Fruit fly (Drosophila melanogaster): Measurements from ENCODE around the gene bond.

Gene bond

dm6 chr3R:22587419-22587963 is 37.0 kb downstream of the bond start, which contains the start of gene Efa6 (continued):
- 0 out of 3 replicates have a peak, but pooled peaks have one; percentile 18 for TF ChIP-seq tgo (GFP tag; IDR thresholded peaks at IDR 0.05)
- TF ChIP-seq CG17361 (GFP tag; IDR thresholded peaks at IDR 0.05): peak; percentile 64
- peak; percentile 11 for TF ChIP-seq Oli (tag; optimal IDR thresholded peaks at IDR 0.05)
- peak; percentile 55; the same call in 1 of the 2 replicates for TF ChIP-seq CG42726 (GFP tag; IDR thresholded peaks at IDR 0.05; ENCODE audit: partially characterized antibody)
- peak; percentile 59 for TF ChIP-seq CG15601 (tag; optimal IDR thresholded peaks at IDR 0.05)
- TF ChIP-seq CG13624 (GFP tag; optimal IDR thresholded peaks at IDR 0.05): peak; percentile 28
- no peak for TF ChIP-seq Hmx (GFP tag; optimal IDR thresholded peaks at IDR 0.05)
- TF ChIP-seq Xbp1 (GFP tag; optimal IDR thresholded peaks at IDR 0.05): peak; percentile 56
- TF ChIP-seq CG15011 (GFP tag; optimal IDR thresholded peaks at IDR 0.05): no peak
- peak; percentile 62 for TF ChIP-seq lilli (GFP tag; optimal IDR thresholded peaks at IDR 0.05)
- TF ChIP-seq CG3847 (GFP tag; IDR thresholded peaks at IDR 0.05): peak; percentile 79
- TF ChIP-seq tll (GFP tag; optimal IDR thresholded peaks at IDR 0.05): no peak
- no peak for TF ChIP-seq tup (GFP tag; optimal IDR thresholded peaks at IDR 0.05)
- TF ChIP-seq D19B (GFP tag; optimal IDR thresholded peaks at IDR 0.05): no peak
- peak; percentile 99 for TF ChIP-seq CG10267 (tag; optimal IDR thresholded peaks at IDR 0.05)
- peak; percentile 26 for TF ChIP-seq az2 (GFP tag; optimal IDR thresholded peaks at IDR 0.05)
- no peak for TF ChIP-seq tio (GFP tag; optimal IDR thresholded peaks at IDR 0.05)
- TF ChIP-seq fu2 (GFP tag; optimal IDR thresholded peaks at IDR 0.05): no peak
- peak; percentile 48 for TF ChIP-seq exex (tag; optimal IDR thresholded peaks at IDR 0.05)
- TF ChIP-seq gcm2 (GFP tag; optimal IDR thresholded peaks at IDR 0.05): no peak
- TF ChIP-seq CG11696 (GFP tag; IDR thresholded peaks at IDR 0.05): no peak
- peak; percentile 22 for TF ChIP-seq gfzf (GFP tag; optimal IDR thresholded peaks at IDR 0.05)
- TF ChIP-seq CG14667 (GFP tag; IDR thresholded peaks at IDR 0.05): no peak
- TF ChIP-seq CG10959 (GFP tag; IDR thresholded peaks at IDR 0.05): no peak
- peak; percentile 33 for TF ChIP-seq zfh2 (GFP tag; optimal IDR thresholded peaks at IDR 0.05)
- peak; percentile 83 for TF ChIP-seq hb (GFP tag; IDR thresholded peaks at IDR 0.05; ENCODE audit: partially characterized antibody)
- TF ChIP-seq CG2116 (GFP tag; optimal IDR thresholded peaks at IDR 0.05): peak; percentile 89
- TF ChIP-seq CG9932 (GFP tag; IDR thresholded peaks at IDR 0.05): peak; percentile 73
- TF ChIP-seq oc (tag; optimal IDR thresholded peaks at IDR 0.05): no peak
- TF ChIP-seq ewg (GFP tag; optimal IDR thresholded peaks at IDR 0.05): no peak
- no peak for TF ChIP-seq Side (GFP tag; optimal IDR thresholded peaks at IDR 0.05)
- TF ChIP-seq Adf1 (GFP tag; IDR thresholded peaks at IDR 0.05): no peak; the same call in 1 of the 2 replicates
- no peak for TF ChIP-seq Drgx (GFP tag; IDR thresholded peaks at IDR 0.05)
- TF ChIP-seq Dfd (GFP tag; optimal IDR thresholded peaks at IDR 0.05): no peak
- peak; percentile 81 for TF ChIP-seq pzg (GFP tag; optimal IDR thresholded peaks at IDR 0.05)
- TF ChIP-seq bigmax (GFP tag; optimal IDR thresholded peaks at IDR 0.05): no peak
- peak; percentile 51 for TF ChIP-seq gsb-n (tag; optimal IDR thresholded peaks at IDR 0.05)
- TF ChIP-seq CG13287 (GFP tag; IDR thresholded peaks at IDR 0.05; ENCODE audit: partially characterized antibody): peak; percentile 98
- no peak for TF ChIP-seq CG14050 (GFP tag; IDR thresholded peaks at IDR 0.05)
- TF ChIP-seq CG4328 (GFP tag; optimal IDR thresholded peaks at IDR 0.05): no peak
- TF ChIP-seq CG6683 (GFP tag; optimal IDR thresholded peaks at IDR 0.05): no peak
- TF ChIP-seq CG7928 (GFP tag; optimal IDR thresholded peaks at IDR 0.05): peak; percentile 23
- no peak for TF ChIP-seq odd (GFP tag; optimal IDR thresholded peaks at IDR 0.05)
- TF ChIP-seq NK7.1 (GFP tag; optimal IDR thresholded peaks at IDR 0.05): no peak
- TF ChIP-seq fd64A (GFP tag; optimal IDR thresholded peaks at IDR 0.05): no peak
- no peak for TF ChIP-seq CG8478 (optimal IDR thresholded peaks at IDR 0.05)
- 0 out of 2 replicates have a peak, but pooled peaks have one; percentile 30 for TF ChIP-seq Rfx (GFP tag; IDR thresholded peaks at IDR 0.05)
- TF ChIP-seq luna (GFP tag; optimal IDR thresholded peaks at IDR 0.05): no peak
- no peak for TF ChIP-seq CG3726 (GFP tag; IDR thresholded peaks at IDR 0.05)
- TF ChIP-seq ato (GFP tag; IDR thresholded peaks at IDR 0.05; ENCODE audit: partially characterized antibody): peak; percentile 66; the same call in 1 of the 2 replicates

Data from whole organism, embryonic.